Worm (Caenorhabditis elegans) whole organism, L1 larva: ENCODE data around the gene W02D7.12.

Experiments
- ceh-63 ChIP-seq: fragments of 200-800 bp; sonication (Bioruptor generic); optimal IDR thresholded peaks from 2 replicates; lab custom pipeline; 2018; ENCODE audit warnings: mild to moderate bottlenecking, missing genetic modification characterization, missing compliant biosample characterization
- ceh-8 ChIP-seq: fragments of 200-800 bp; sonication (Bioruptor generic); optimal IDR thresholded peaks from 2 replicates; lab custom pipeline; 2018; ENCODE audit warnings: mild to moderate bottlenecking, missing genetic modification characterization, moderate library complexity, missing compliant biosample characterization
- ceh-88 ChIP-seq: fragments of 200-800 bp; sonication (Bioruptor generic); IDR thresholded peaks from 2 replicates; pipeline ENCODE4 v1.3.6; 2022; ENCODE audit warnings: missing genetic modification characterization, missing compliant biosample characterization
- ceh-90 ChIP-seq: sonication (generic microtip); optimal IDR thresholded peaks from 2 replicates; lab custom pipeline; 2016; ENCODE audit warnings: missing genetic modification characterization, missing compliant biosample characterization
- ces-1 ChIP-seq: fragments of 150-350 bp; optimal IDR thresholded peaks from 2 replicates; lab custom pipeline; 2014; ENCODE audit warnings: missing biosample characterization, missing genetic modification reagents, missing genetic modification characterization
- dpl-1 ChIP-seq, 3 experiments: fragments of 150-350 bp in 2 of 3; sonication (generic microtip) in 1 of 3; optimal IDR thresholded peaks; 2 replicates each; lab custom pipeline; 2014 to 2017; ENCODE audit warnings: missing biosample characterization in 3 of 3, missing genetic modification characterization in 3 of 3, missing genetic modification reagents in 3 of 3
- dsc-1 ChIP-seq: sonication (generic microtip); optimal IDR thresholded peaks from 2 replicates; lab custom pipeline; 2016; ENCODE audit warnings: mild to moderate bottlenecking, missing genetic modification characterization, missing compliant biosample characterization
- efl-1 ChIP-seq, 4 experiments: fragments of 150-350 bp; optimal IDR thresholded peaks in 3 of 4; peaks in 1 of 4; 1 replicate in 1 of 4; 2 replicates in 3 of 4; lab custom pipeline; 2014; ENCODE audit warnings: missing biosample characterization in 2 of 4, missing genetic modification characterization in 2 of 4, missing genetic modification reagents in 2 of 4
- elt-2 ChIP-seq: sonication (generic microtip); optimal IDR thresholded peaks from 2 replicates; lab custom pipeline; 2016; ENCODE audit warnings: missing genetic modification characterization, mild to moderate bottlenecking, inconsistent platforms, missing compliant biosample characterization, missing genetic modification reagents
- elt-3 ChIP-seq, 6 experiments: fragments of 150-350 bp in 1 of 6; sonication (generic microtip); optimal IDR thresholded peaks; 2 replicates each; lab custom pipeline; 2017 to 2018; ENCODE audit warnings: missing biosample characterization in 6 of 6, missing genetic modification characterization in 6 of 6, inconsistent platforms in 1 of 6
- ets-5 ChIP-seq: fragments of 200-800 bp; sonication (Bioruptor generic); IDR thresholded peaks from 2 replicates; pipeline ENCODE4 v1.3.6; 2022; ENCODE audit warnings: missing genetic modification characterization, missing compliant biosample characterization
- fkh-4 ChIP-seq: sonication (generic microtip); optimal IDR thresholded peaks from 2 replicates; lab custom pipeline; 2016; ENCODE audit warnings: missing compliant biosample characterization, missing genetic modification characterization, borderline replicate concordance
- fkh-8 ChIP-seq: sonication (generic microtip); optimal IDR thresholded peaks from 2 replicates; lab custom pipeline; 2016; ENCODE audit warnings: mild to moderate bottlenecking, missing genetic modification characterization, missing compliant biosample characterization
- grh-1 ChIP-seq: fragments of 200-800 bp; sonication (Bioruptor generic); IDR thresholded peaks from 2 replicates; pipeline ENCODE4 v1.3.6; 2022; ENCODE audit warnings: missing genetic modification reagents, missing genetic modification characterization, missing compliant biosample characterization
- isw-1 ChIP-seq: fragments of 200-800 bp; sonication (Bioruptor generic); IDR thresholded peaks from 2 replicates; pipeline ENCODE4 v1.3.6; 2022; ENCODE audit warnings: missing genetic modification characterization, missing compliant biosample characterization
- lin-14 ChIP-seq: fragments of 200-800 bp; sonication (Bioruptor generic); optimal IDR thresholded peaks from 2 replicates; lab custom pipeline; 2018; ENCODE audit warnings: mild to moderate bottlenecking, missing genetic modification characterization, moderate library complexity, missing compliant biosample characterization
- lin-35 ChIP-seq, 2 experiments: fragments of 150-350 bp; optimal IDR thresholded peaks; 2 replicates each; lab custom pipeline; 2014; ENCODE audit warnings: missing biosample characterization in 2 of 2, missing genetic modification characterization in 2 of 2, missing genetic modification reagents in 2 of 2
- lsy-2 ChIP-seq, 2 experiments: fragments of 150-350 bp; optimal IDR thresholded peaks; 2 replicates each; lab custom pipeline; 2014; ENCODE audit warnings: missing biosample characterization in 2 of 2, missing genetic modification characterization in 2 of 2
- nhr-11 ChIP-seq: fragments of 150-350 bp; optimal IDR thresholded peaks from 2 replicates; lab custom pipeline; 2014; ENCODE audit warnings: missing biosample characterization, missing genetic modification characterization
- nhr-12 ChIP-seq: sonication (generic microtip); optimal IDR thresholded peaks from 2 replicates; lab custom pipeline; 2017; ENCODE audit warnings: missing biosample characterization, missing genetic modification characterization
- nhr-20 ChIP-seq: sonication (generic microtip); optimal IDR thresholded peaks from 2 replicates; lab custom pipeline; 2016; ENCODE audit warnings: mild to moderate bottlenecking, missing genetic modification characterization, missing compliant biosample characterization
- nhr-237 ChIP-seq: fragments of 150-350 bp; optimal IDR thresholded peaks from 2 replicates; lab custom pipeline; 2014; ENCODE audit warnings: missing biosample characterization, missing genetic modification characterization
- nhr-47 ChIP-seq: sonication (generic microtip); optimal IDR thresholded peaks from 2 replicates; lab custom pipeline; 2016; ENCODE audit warnings: mild to moderate bottlenecking, missing genetic modification characterization, moderate library complexity, missing compliant biosample characterization
- nhr-71 ChIP-seq: sonication (generic microtip); optimal IDR thresholded peaks from 2 replicates; lab custom pipeline; 2016; ENCODE audit warnings: mild to moderate bottlenecking, missing genetic modification characterization, moderate library complexity, missing compliant biosample characterization
- nhr-77 ChIP-seq: fragments of 150-350 bp; optimal IDR thresholded peaks from 2 replicates; lab custom pipeline; 2014; ENCODE audit warnings: missing biosample characterization, missing genetic modification characterization
- nhr-85 ChIP-seq: sonication (generic microtip); peaks from one replicate; lab custom pipeline; 2016; ENCODE audit warnings: missing genetic modification characterization, inconsistent platforms, missing compliant biosample characterization
- nhr-90 ChIP-seq: sonication (generic microtip); optimal IDR thresholded peaks from 2 replicates; lab custom pipeline; 2016; ENCODE audit warnings: mild to moderate bottlenecking, missing genetic modification characterization, missing compliant biosample characterization; ENCODE audit not compliant: poor library complexity
- snpc-4 ChIP-seq: fragments of 150-350 bp; optimal IDR thresholded peaks from 2 replicates; lab custom pipeline; 2014; ENCODE audit warnings: missing biosample characterization, missing genetic modification characterization
- snu-23 ChIP-seq: sonication (generic microtip); optimal IDR thresholded peaks from 2 replicates; lab custom pipeline; 2016; ENCODE audit warnings: missing genetic modification characterization, missing compliant biosample characterization
- sox-4 ChIP-seq: sonication (generic microtip); optimal IDR thresholded peaks from 2 replicates; lab custom pipeline; 2016; ENCODE audit warnings: missing genetic modification characterization, missing compliant biosample characterization
- swsn-7 ChIP-seq: sonication (generic microtip); optimal IDR thresholded peaks from 2 replicates; lab custom pipeline; 2016; ENCODE audit warnings: missing genetic modification characterization, missing compliant biosample characterization
- tbx-2 ChIP-seq: sonication (generic microtip); optimal IDR thresholded peaks from 2 replicates; lab custom pipeline; 2016; ENCODE audit warnings: missing genetic modification characterization, missing compliant biosample characterization
- tlp-1 ChIP-seq: fragments of 150-350 bp; optimal IDR thresholded peaks from 2 replicates; lab custom pipeline; 2014; ENCODE audit warnings: missing biosample characterization, missing genetic modification characterization
- unc-30 ChIP-seq: sonication (generic microtip); optimal IDR thresholded peaks from 2 replicates; lab custom pipeline; 2017; ENCODE audit warnings: missing biosample characterization, missing genetic modification characterization
- zip-4 ChIP-seq: fragments of 200-800 bp; sonication (Bioruptor generic); optimal IDR thresholded peaks from 2 replicates; lab custom pipeline; 2018; ENCODE audit warnings: mild to moderate bottlenecking, missing genetic modification characterization, moderate library complexity, missing compliant biosample characterization
- ztf-11 ChIP-seq, 2 experiments: sonication (generic microtip); optimal IDR thresholded peaks; 2 replicates each; lab custom pipeline; 2016 to 2017; ENCODE audit warnings: missing genetic modification characterization in 2 of 2, missing biosample characterization in 1 of 2, missing compliant biosample characterization in 1 of 2

W02D7.12 gene

ce11 chrV:8268902-8269301, 42.4 kb upstream of the W02D7.12 start, which contains the start of the genes asp-6 and asp-12:
Gene asp-6 (minus strand): TSS chrV:8268937.
Gene asp-12 (plus strand): TSS chrV:8269210.
- TF ChIP-seq lin-35 (GFP tag; optimal IDR thresholded peaks at IDR 0.05; lab: Kevin White, UChicago), result peak in 1 of 2 experiments; percentile 8
- TF ChIP-seq nhr-12 (tag; lab: Kevin White, UChicago), result no peak
- TF ChIP-seq elt-3 (tag; optimal IDR thresholded peaks at IDR 0.05; lab: Kevin White, UChicago), result no peak
- TF ChIP-seq efl-1 (optimal IDR thresholded peaks at IDR 0.05; lab: Kevin White, UChicago), result no peak
- peak in 1 of 2 experiments; percentile 74 for TF ChIP-seq efl-1 (GFP tag; optimal IDR thresholded peaks at IDR 0.05 in 1 of 2; lab: Kevin White, UChicago)
- TF ChIP-seq elt-2 (tag; lab: Kevin White, UChicago), result peak; percentile 86

DNA sequence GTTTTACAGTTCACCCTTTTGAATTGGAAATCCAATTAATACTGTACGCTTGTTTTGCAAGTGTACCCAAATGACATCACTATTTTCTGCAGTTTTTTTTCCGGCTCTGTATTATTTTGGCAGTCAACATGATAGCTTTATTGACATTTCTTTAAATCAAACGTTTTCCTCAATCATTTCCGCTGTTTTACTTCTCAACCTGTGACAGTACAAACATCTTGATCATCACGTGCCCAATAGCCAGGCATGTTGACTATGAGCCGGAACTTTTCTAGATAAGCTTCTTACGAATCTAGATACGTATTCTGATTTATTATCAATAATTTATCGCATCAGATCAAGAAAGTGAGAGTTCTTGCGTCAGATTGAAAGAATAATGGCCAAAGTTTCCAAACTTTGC, 41.4 kb upstream of the W02D7.12 start:
- TF ChIP-seq nhr-71 (tag; lab: Kevin White, UChicago) (peak; percentile 13), snpc-4 (tag; lab: Kevin White, UChicago) (no peak), dpl-1 (GFP tag; optimal IDR thresholded peaks at IDR 0.05; lab: Kevin White, UChicago) (no peak), elt-2 (tag; lab: Kevin White, UChicago) (peak; percentile 97), nhr-90 (tag; lab: Kevin White, UChicago) (peak; percentile 12), lin-35 (GFP tag; optimal IDR thresholded peaks at IDR 0.05; lab: Kevin White, UChicago) (peak in 1 of 2 experiments; percentile 6), tbx-2 (tag; lab: Kevin White, UChicago) (no peak), zip-4 (no peak), nhr-20 (tag; lab: Kevin White, UChicago) (peak; percentile 23)

DNA sequence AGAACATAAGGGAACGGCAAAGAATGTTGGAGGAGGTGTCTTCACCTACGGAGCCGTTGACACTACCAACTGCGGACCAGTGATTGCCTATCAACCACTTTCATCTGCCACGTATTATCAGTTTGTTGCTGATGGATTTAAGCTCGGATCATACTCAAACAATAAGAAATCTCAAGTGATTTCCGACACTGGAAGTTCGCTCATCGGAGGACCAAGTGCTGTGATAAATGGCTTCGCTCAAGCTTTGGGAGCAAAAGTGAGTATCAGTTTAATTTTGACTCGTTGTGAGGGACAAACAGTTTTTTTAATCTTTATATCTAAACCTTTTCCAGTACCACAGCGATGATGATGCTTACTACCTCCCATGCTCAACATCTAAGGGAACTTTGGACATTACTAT, 39.9 kb upstream of the W02D7.12 start:
- TF ChIP-seq nhr-77 (tag; lab: Kevin White, UChicago) (no peak), dsc-1 (no peak), ceh-8 (GFP tag; lab: Kevin White, UChicago) (no peak), grh-1 (GFP tag; lab: Robert Waterston, UW) (no peak), nhr-85 (no peak), nhr-47 (no peak), elt-3 (tag; optimal IDR thresholded peaks at IDR 0.05; lab: Kevin White, UChicago) (no peak), ceh-63 (GFP tag; lab: Kevin White, UChicago) (no peak), lin-14 (GFP tag; lab: Kevin White, UChicago) (no peak), nhr-237 (tag; lab: Kevin White, UChicago) (no peak)
- TF ChIP-seq, all 84 proteins: peak for 0

DNA sequence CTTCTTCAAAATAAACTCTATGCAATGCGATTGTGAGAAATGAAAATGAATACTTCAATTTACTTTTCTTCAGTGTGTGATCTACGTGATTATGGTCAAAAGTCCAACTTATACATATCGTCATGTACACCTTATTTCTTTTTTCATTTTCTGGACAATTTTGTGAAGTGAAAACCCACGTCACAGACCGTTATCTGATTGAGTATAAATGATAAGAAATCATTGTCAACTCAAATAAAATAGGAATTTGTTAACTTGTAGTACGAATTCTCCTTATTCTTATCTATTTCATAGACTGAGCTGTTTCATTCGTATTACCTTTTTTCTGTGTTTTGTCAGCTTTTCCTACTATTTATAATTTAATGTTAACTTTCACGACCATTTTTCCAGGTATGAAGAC, 39.3 kb upstream of the W02D7.12 start, which contains the start of gene asp-5:
TSS of gene asp-5 (plus strand) at position 391 of the 400 bp plus-strand sequence.
- TF ChIP-seq ceh-8 (GFP tag; lab: Kevin White, UChicago) (no peak), fkh-4 (tag; lab: Kevin White, UChicago) (no peak), tlp-1 (no peak), elt-2 (tag; lab: Kevin White, UChicago) (peak; percentile 76), lin-35 (GFP tag; optimal IDR thresholded peaks at IDR 0.05; lab: Kevin White, UChicago) (peak in 1 of 2 experiments; percentile 11), tbx-2 (tag; lab: Kevin White, UChicago) (no peak), ces-1 (GFP tag; lab: Kevin White, UChicago) (no peak), ceh-90 (tag; lab: Kevin White, UChicago) (no peak), snu-23 (GFP tag; lab: Kevin White, UChicago) (no peak), ets-5 (GFP tag; lab: Robert Waterston, UW) (no peak), dsc-1 (no peak)

DNA sequence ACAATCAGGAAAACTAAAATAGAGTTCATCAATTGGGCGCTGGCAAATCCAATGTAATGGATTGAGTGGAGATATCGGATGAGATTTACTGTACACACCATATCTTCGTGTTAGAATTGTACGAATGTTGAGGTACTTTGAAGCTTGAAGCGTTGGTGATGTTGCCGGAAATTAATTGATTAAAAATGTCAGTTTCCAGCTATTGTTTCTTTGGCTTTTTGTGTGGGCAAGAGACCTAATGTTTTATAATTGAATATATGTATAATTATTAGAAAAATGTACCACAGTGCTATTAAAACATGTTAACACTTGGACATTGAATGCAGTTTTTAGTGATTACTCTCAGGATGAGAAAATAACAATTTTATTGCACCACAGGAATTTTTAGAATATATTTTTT, 32.5 kb upstream of the W02D7.12 start, which contains the start of gene str-136:
TSS of gene str-136 (minus strand) at position 101 of the 400 bp plus-strand sequence.
- TF ChIP-seq nhr-11 (tag; lab: Kevin White, UChicago) (no peak), lsy-2 (tag; optimal IDR thresholded peaks at IDR 0.05; lab: Kevin White, UChicago) (no peak), ztf-11 (tag; optimal IDR thresholded peaks at IDR 0.05; lab: Kevin White, UChicago) (no peak), isw-1 (no peak), fkh-8 (tag; lab: Kevin White, UChicago) (no peak), unc-30 (no peak), ceh-88 (GFP tag; lab: Robert Waterston, UW) (no peak), swsn-7 (no peak), zip-4 (no peak), nhr-77 (tag; lab: Kevin White, UChicago) (no peak), sox-4 (no peak)
